Fruit fly (Drosophila melanogaster) S2 (cell line): ENCODE results near the gene CG15719.

ENCODE experiments used
- CG8478 ChIP-seq: fragments of >200 bp; optimal IDR thresholded peaks from 2 replicates; lab custom pipeline; 2018
- CTCF ChIP-seq, 2 experiments: fragments of >200 bp; optimal IDR thresholded peaks; 2 replicates each; lab custom pipeline; 2018

dm6 chrX:12986948-12987450 is 17.7 kb downstream of the CG15719 start:
- TF ChIP-seq CTCF (optimal IDR thresholded peaks at IDR 0.05; lab: Kevin White, UChicago) (no peak), CG8478 (lab: Kevin White, UChicago) (no peak)
